Worm (Caenorhabditis elegans) whole organism, L2 larva: ENCODE results near the gene cey-1.

Source experiments
- C34F6.9 ChIP-seq: fragments of 150-350 bp; optimal IDR thresholded peaks from 2 replicates; lab custom pipeline; 2014; ENCODE audit warnings: missing biosample characterization, missing genetic modification characterization
- F13H6.1 ChIP-seq: sonication (generic microtip); optimal IDR thresholded peaks from 2 replicates; lab custom pipeline; 2016; ENCODE audit warnings: missing genetic modification characterization, missing compliant biosample characterization
- R02D3.7 ChIP-seq: fragments of 150-350 bp; optimal IDR thresholded peaks from 2 replicates; lab custom pipeline; 2014; ENCODE audit warnings: missing biosample characterization, missing genetic modification characterization
- Y55F3AM.14 ChIP-seq: fragments of 200-800 bp; sonication (Bioruptor generic); optimal IDR thresholded peaks from 2 replicates; lab custom pipeline; 2018; ENCODE audit warnings: mild to moderate bottlenecking, missing genetic modification characterization, missing compliant biosample characterization
- ZK546.5 ChIP-seq: sonication (generic microtip); optimal IDR thresholded peaks from 2 replicates; lab custom pipeline; 2017; ENCODE audit warnings: missing biosample characterization, missing genetic modification characterization
- alr-1 ChIP-seq: fragments of 150-350 bp; optimal IDR thresholded peaks from 2 replicates; lab custom pipeline; 2014; ENCODE audit warnings: missing biosample characterization, missing genetic modification characterization
- aly-2 ChIP-seq: fragments of 150-350 bp; optimal IDR thresholded peaks from 2 replicates; lab custom pipeline; 2014; ENCODE audit warnings: missing biosample characterization, missing genetic modification characterization
- ama-1 ChIP-seq: fragments of 150-350 bp; optimal IDR thresholded peaks from 2 replicates; lab custom pipeline; 2018; ENCODE audit warnings: inconsistent platforms
- blmp-1 ChIP-seq: sonication (generic microtip); optimal IDR thresholded peaks from 2 replicates; lab custom pipeline; 2017; ENCODE audit warnings: missing genetic modification characterization, mild to moderate bottlenecking, missing compliant biosample characterization, antibody characterized with exemption, moderate library complexity; ENCODE audit not compliant: insufficient read depth
- ceh-16 ChIP-seq: fragments of 150-350 bp; optimal IDR thresholded peaks from 2 replicates; lab custom pipeline; 2014; ENCODE audit warnings: missing biosample characterization, missing genetic modification characterization
- ceh-82 ChIP-seq: fragments of 150-350 bp; optimal IDR thresholded peaks from 2 replicates; lab custom pipeline; 2014; ENCODE audit warnings: missing biosample characterization, missing genetic modification characterization
- dmd-4 ChIP-seq: sonication (generic microtip); optimal IDR thresholded peaks from 2 replicates; lab custom pipeline; 2017; ENCODE audit warnings: missing biosample characterization, missing genetic modification characterization
- egl-27 ChIP-seq: sonication (generic microtip); optimal IDR thresholded peaks from 3 replicates; lab custom pipeline; 2017; ENCODE audit warnings: missing biosample characterization, missing genetic modification reagents, missing genetic modification characterization
- elt-1 ChIP-seq: fragments of 150-350 bp; optimal IDR thresholded peaks from 2 replicates; lab custom pipeline; 2014; ENCODE audit warnings: missing biosample characterization, missing genetic modification characterization
- elt-3 ChIP-seq: sonication (generic microtip); optimal IDR thresholded peaks from 2 replicates; lab custom pipeline; 2017; ENCODE audit warnings: missing biosample characterization, missing genetic modification characterization
- fos-1 ChIP-seq: fragments of 150-350 bp; optimal IDR thresholded peaks from 2 replicates; lab custom pipeline; 2014; ENCODE audit warnings: missing biosample characterization, missing genetic modification characterization
- gmeb-1 ChIP-seq: fragments of 150-350 bp; optimal IDR thresholded peaks from 2 replicates; lab custom pipeline; 2014; ENCODE audit warnings: missing biosample characterization, missing genetic modification characterization
- lin-13 ChIP-seq: fragments of 150-350 bp; optimal IDR thresholded peaks from 2 replicates; lab custom pipeline; 2014; ENCODE audit warnings: missing biosample characterization, missing genetic modification reagents, missing genetic modification characterization
- lin-39 ChIP-seq: fragments of 150-350 bp; optimal IDR thresholded peaks from 2 replicates; lab custom pipeline; 2014; ENCODE audit warnings: missing biosample characterization, missing genetic modification reagents, missing genetic modification characterization
- lsy-2 ChIP-seq, 2 experiments: fragments of 150-350 bp in 1 of 2; sonication (generic microtip) in 1 of 2; optimal IDR thresholded peaks; 2 replicates each; lab custom pipeline; 2014 to 2017; ENCODE audit warnings: missing biosample characterization in 2 of 2, missing genetic modification characterization in 2 of 2
- mab-5 ChIP-seq: fragments of 150-350 bp; optimal IDR thresholded peaks from 2 replicates; lab custom pipeline; 2014; ENCODE audit warnings: missing biosample characterization, missing genetic modification characterization
- mbf-1 ChIP-seq: sonication (generic microtip); optimal IDR thresholded peaks from 2 replicates; lab custom pipeline; 2017; ENCODE audit warnings: missing biosample characterization, missing genetic modification characterization
- mdl-1 ChIP-seq, 2 experiments: fragments of 150-350 bp in 1 of 2; sonication (generic microtip) in 1 of 2; optimal IDR thresholded peaks; 2 replicates each; lab custom pipeline; 2017; ENCODE audit warnings: missing biosample characterization in 2 of 2, missing genetic modification characterization in 2 of 2
- nhr-10 ChIP-seq: sonication (generic microtip); optimal IDR thresholded peaks from 2 replicates; lab custom pipeline; 2017; ENCODE audit warnings: missing biosample characterization, missing genetic modification characterization
- nhr-11 ChIP-seq: fragments of 150-350 bp; optimal IDR thresholded peaks from 2 replicates; lab custom pipeline; 2014; ENCODE audit warnings: missing biosample characterization, missing genetic modification characterization
- nhr-12 ChIP-seq: fragments of 150-350 bp; optimal IDR thresholded peaks from 2 replicates; lab custom pipeline; 2014; ENCODE audit warnings: missing biosample characterization, missing genetic modification characterization
- nhr-129 ChIP-seq: fragments of 150-350 bp; optimal IDR thresholded peaks from 2 replicates; lab custom pipeline; 2014; ENCODE audit warnings: missing biosample characterization, missing genetic modification characterization
- nhr-21 ChIP-seq: fragments of 150-350 bp; optimal IDR thresholded peaks from 2 replicates; lab custom pipeline; 2014; ENCODE audit warnings: missing biosample characterization, missing genetic modification characterization
- nhr-23 ChIP-seq: fragments of 150-350 bp; optimal IDR thresholded peaks from 2 replicates; lab custom pipeline; 2014; ENCODE audit warnings: missing biosample characterization, missing genetic modification reagents, missing genetic modification characterization
- nhr-237 ChIP-seq: fragments of 150-350 bp; optimal IDR thresholded peaks from 2 replicates; lab custom pipeline; 2014; ENCODE audit warnings: missing biosample characterization, missing genetic modification characterization
- nhr-25 ChIP-seq: fragments of 150-350 bp; sonication (generic microtip); optimal IDR thresholded peaks from 3 replicates; lab custom pipeline; 2014; ENCODE audit warnings: missing biosample characterization, missing genetic modification characterization
- nhr-6 ChIP-seq: fragments of 150-350 bp; optimal IDR thresholded peaks from 2 replicates; lab custom pipeline; 2014; ENCODE audit warnings: missing biosample characterization, missing genetic modification characterization
- nhr-77 ChIP-seq: fragments of 150-350 bp; optimal IDR thresholded peaks from 2 replicates; lab custom pipeline; 2014; ENCODE audit warnings: missing biosample characterization, missing genetic modification characterization
- peb-1 ChIP-seq: fragments of 150-350 bp; optimal IDR thresholded peaks from 2 replicates; lab custom pipeline; 2014; ENCODE audit warnings: missing biosample characterization, missing genetic modification characterization
- sem-4 ChIP-seq: fragments of 150-350 bp; optimal IDR thresholded peaks from 2 replicates; lab custom pipeline; 2014; ENCODE audit warnings: missing biosample characterization, missing genetic modification reagents, missing genetic modification characterization
- skn-1 ChIP-seq: sonication (generic microtip); optimal IDR thresholded peaks from 2 replicates; lab custom pipeline; 2017; ENCODE audit warnings: missing biosample characterization, missing genetic modification characterization
- sma-9 ChIP-seq, 2 experiments: fragments of 150-350 bp in 1 of 2; sonication (generic microtip) in 1 of 2; optimal IDR thresholded peaks; 2 replicates each; lab custom pipeline; 2014 to 2016; ENCODE audit warnings: missing genetic modification characterization in 2 of 2, mild to moderate bottlenecking in 1 of 2, missing biosample characterization in 1 of 2, missing compliant biosample characterization in 1 of 2, missing genetic modification reagents in 1 of 2, moderate library complexity in 1 of 2
- snpc-4 ChIP-seq: fragments of 150-350 bp; optimal IDR thresholded peaks from 2 replicates; lab custom pipeline; 2014; ENCODE audit warnings: missing biosample characterization, missing genetic modification characterization
- unc-39 ChIP-seq: fragments of 150-350 bp; optimal IDR thresholded peaks from 2 replicates; lab custom pipeline; 2014; ENCODE audit warnings: missing biosample characterization, missing genetic modification characterization
- unc-55 ChIP-seq: fragments of 150-350 bp; sonication (generic microtip); optimal IDR thresholded peaks from 3 replicates; lab custom pipeline; 2014; ENCODE audit warnings: missing biosample characterization, missing genetic modification reagents, missing genetic modification characterization
- unc-62 ChIP-seq: fragments of 150-350 bp; optimal IDR thresholded peaks from 2 replicates; lab custom pipeline; 2014; ENCODE audit warnings: missing biosample characterization, missing genetic modification reagents, missing genetic modification characterization
- zag-1 ChIP-seq: fragments of 150-350 bp; optimal IDR thresholded peaks from 2 replicates; lab custom pipeline; 2014; ENCODE audit warnings: missing biosample characterization, missing genetic modification characterization
- ztf-1 ChIP-seq: fragments of 200-800 bp; sonication (Bioruptor generic); conservative IDR thresholded peaks from 2 replicates; pipeline ENCODE4 v1.3.6; 2022; ENCODE audit warnings: missing genetic modification characterization, missing compliant biosample characterization
- ztf-11 ChIP-seq: sonication (generic microtip); optimal IDR thresholded peaks from 2 replicates; lab custom pipeline; 2017; ENCODE audit warnings: missing biosample characterization, missing genetic modification characterization
- ztf-4 ChIP-seq: fragments of 150-350 bp; optimal IDR thresholded peaks from 2 replicates; lab custom pipeline; 2014; ENCODE audit warnings: missing biosample characterization, missing genetic modification characterization

cey-1 gene

DNA sequence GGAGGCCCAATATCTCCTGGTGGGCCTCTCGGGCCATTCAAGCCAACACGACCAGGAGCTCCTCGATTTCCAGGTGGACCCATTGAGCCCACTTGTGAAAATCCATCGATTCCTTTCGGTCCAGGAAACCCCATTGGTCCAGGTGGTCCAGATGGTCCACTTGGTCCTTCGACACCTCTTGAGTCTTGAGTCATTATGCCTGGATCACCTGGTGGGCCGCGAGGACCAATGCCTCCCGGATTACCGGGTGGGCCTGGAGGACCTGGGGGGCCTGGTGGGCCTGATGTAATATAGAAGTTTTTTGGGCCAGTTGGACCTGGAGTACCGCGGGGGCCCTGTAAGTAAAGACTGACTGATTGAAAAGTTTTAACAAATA, 3.2 kb upstream of the cey-1 start:
- TF ChIP-seq lin-13 (GFP tag; lab: Kevin White, UChicago) (no peak), egl-27 (tag; lab: Kevin White, UChicago) (no peak), nhr-77 (tag; lab: Kevin White, UChicago) (no peak), lsy-2 (tag; optimal IDR thresholded peaks at IDR 0.05; lab: Kevin White, UChicago) (no peak)

DNA sequence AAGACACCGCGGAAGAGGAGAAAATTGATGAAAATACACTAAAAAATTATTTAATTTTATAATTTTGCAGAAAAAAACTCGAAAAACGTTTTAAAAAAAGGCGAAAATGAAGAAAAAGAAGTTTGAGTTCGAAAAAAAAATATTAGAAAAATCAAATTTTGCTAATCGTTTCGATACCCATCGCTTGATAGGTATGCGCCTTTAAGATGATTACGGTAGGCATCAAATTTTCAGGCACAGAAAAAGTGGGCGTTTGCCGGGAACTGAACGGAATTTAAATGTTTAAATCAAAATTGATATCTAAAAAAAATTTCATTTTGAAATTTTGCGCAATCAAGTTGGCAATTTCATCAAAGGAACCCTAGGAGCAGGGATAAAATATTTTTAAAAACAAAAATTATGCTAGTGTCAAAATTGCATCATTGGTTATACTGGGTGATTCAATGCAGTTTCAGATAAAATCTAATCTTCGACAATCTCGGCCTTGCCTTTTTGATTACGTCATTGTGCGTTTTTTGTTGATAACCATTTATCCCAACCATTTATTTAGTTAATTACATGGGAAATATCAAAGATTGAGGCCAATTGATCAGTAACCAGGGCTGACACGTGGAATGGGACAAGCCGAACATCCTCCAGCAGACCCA, 2.7 kb upstream of the cey-1 start:
- TF ChIP-seq nhr-23 (tag; lab: Kevin White, UChicago), result no peak
- TF ChIP-seq zag-1 (tag; lab: Kevin White, UChicago), result no peak
- no peak for TF ChIP-seq ama-1 (lab: Kevin White, UChicago)
- no peak for TF ChIP-seq nhr-10 (tag; lab: Kevin White, UChicago)
- no peak for TF ChIP-seq ztf-1 (GFP tag; lab: Robert Waterston, UW)
- no peak for TF ChIP-seq skn-1 (tag; lab: Kevin White, UChicago)
- no peak for TF ChIP-seq F13H6.1 (tag; lab: Kevin White, UChicago)
- TF ChIP-seq blmp-1 (tag; lab: Kevin White, UChicago), result no peak
- no peak for TF ChIP-seq dmd-4 (tag; lab: Kevin White, UChicago)
- no peak for TF ChIP-seq Y55F3AM.14 (GFP tag; lab: Kevin White, UChicago)
- TF ChIP-seq lsy-2 (tag; optimal IDR thresholded peaks at IDR 0.05; lab: Kevin White, UChicago), result no peak
- TF ChIP-seq alr-1, result no peak
- TF ChIP-seq nhr-12, result no peak
- no peak for TF ChIP-seq nhr-237 (tag; lab: Kevin White, UChicago)
- no peak for TF ChIP-seq unc-55 (GFP tag; lab: Kevin White, UChicago)
- peak; percentile 48 for TF ChIP-seq nhr-129 (tag; lab: Kevin White, UChicago)
- TF ChIP-seq mab-5, result no peak
- TF ChIP-seq mdl-1 (tag; optimal IDR thresholded peaks at IDR 0.05; lab: Kevin White, UChicago), result no peak
- TF ChIP-seq ceh-16 (tag; lab: Kevin White, UChicago), result peak; percentile 33
- TF ChIP-seq ZK546.5, result no peak
- TF ChIP-seq sma-9 (GFP tag; optimal IDR thresholded peaks at IDR 0.05; lab: Kevin White, UChicago), result peak; percentile 34
- TF ChIP-seq sma-9 (tag; optimal IDR thresholded peaks at IDR 0.05; lab: Kevin White, UChicago), result no peak
- TF ChIP-seq mbf-1, result no peak

DNA sequence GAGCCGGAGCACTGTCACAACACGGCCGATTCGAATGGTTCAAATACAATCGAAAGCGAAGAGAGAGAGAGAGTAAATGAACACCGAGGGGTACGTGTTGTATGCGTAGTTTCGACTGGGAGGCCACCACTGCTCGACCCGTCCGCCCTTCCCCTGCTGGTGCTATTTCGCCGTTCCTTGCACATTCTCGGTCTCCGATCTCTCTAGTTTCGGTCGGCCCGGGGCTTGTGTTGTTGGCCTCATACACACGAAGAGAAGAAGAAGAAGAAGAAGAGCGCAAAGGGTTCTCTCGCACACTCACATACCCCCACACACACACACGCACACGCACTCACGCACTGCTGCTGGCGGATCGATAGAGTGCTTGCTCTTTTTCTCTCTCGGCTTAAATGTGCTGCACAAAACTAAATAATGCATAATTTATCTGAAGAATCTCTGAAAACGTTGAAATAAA, 1.9 kb upstream of the cey-1 start:
- TF ChIP-seq lsy-2 (tag; optimal IDR thresholded peaks at IDR 0.05; lab: Kevin White, UChicago) (peak in 1 of 2 experiments; percentile 71), Y55F3AM.14 (GFP tag; lab: Kevin White, UChicago) (peak; percentile 2), mab-5 (peak; percentile 2), nhr-10 (tag; lab: Kevin White, UChicago) (no peak), sem-4 (peak; percentile 38), nhr-21 (tag; lab: Kevin White, UChicago) (peak; percentile 23), unc-39 (tag; lab: Kevin White, UChicago) (no peak), snpc-4 (tag; lab: Kevin White, UChicago) (peak; percentile 45), nhr-129 (tag; lab: Kevin White, UChicago) (peak; percentile 90), sma-9 (GFP tag; optimal IDR thresholded peaks at IDR 0.05; lab: Kevin White, UChicago) (peak; percentile 25), sma-9 (tag; optimal IDR thresholded peaks at IDR 0.05; lab: Kevin White, UChicago) (no peak), gmeb-1 (tag; lab: Kevin White, UChicago) (peak; percentile 29), nhr-6 (tag; lab: Kevin White, UChicago) (no peak), elt-1 (tag; lab: Kevin White, UChicago) (no peak), fos-1 (peak; percentile 38), ztf-11 (tag; lab: Kevin White, UChicago) (no peak), ceh-16 (tag; lab: Kevin White, UChicago) (peak; percentile 35), nhr-77 (tag; lab: Kevin White, UChicago) (no peak), unc-62 (GFP tag; lab: Kevin White, UChicago) (no peak), C34F6.9 (tag; lab: Kevin White, UChicago) (peak; percentile 93), lin-13 (GFP tag; lab: Kevin White, UChicago) (peak; percentile 60), nhr-25 (tag; lab: Kevin White, UChicago) (peak; percentile 59), blmp-1 (tag; lab: Kevin White, UChicago) (peak; percentile 44), alr-1 (no peak), ZK546.5 (no peak), elt-3 (tag; lab: Kevin White, UChicago) (no peak), nhr-237 (tag; lab: Kevin White, UChicago) (no peak), mdl-1 (tag; optimal IDR thresholded peaks at IDR 0.05; lab: Kevin White, UChicago) (peak; percentile 42 to 47), ceh-82 (tag; lab: Kevin White, UChicago) (no peak), zag-1 (tag; lab: Kevin White, UChicago) (peak; percentile 71), lin-39 (tag; lab: Kevin White, UChicago) (no peak), R02D3.7 (no peak), nhr-23 (tag; lab: Kevin White, UChicago) (no peak), ama-1 (lab: Kevin White, UChicago) (peak; percentile 66), dmd-4 (tag; lab: Kevin White, UChicago) (no peak), mbf-1 (no peak), aly-2 (no peak), peb-1 (tag; lab: Kevin White, UChicago) (no peak), skn-1 (tag; lab: Kevin White, UChicago) (no peak), nhr-11 (no peak), nhr-12 (no peak), egl-27 (tag; lab: Kevin White, UChicago) (peak; percentile 67), ztf-4 (peak; percentile 53), unc-55 (GFP tag; lab: Kevin White, UChicago) (peak; percentile 94)
